Fruit fly (Drosophila melanogaster) whole organism, wandering third instar larva: ENCODE measurements around the gene CG9986.

Experiments
- Abd-B ChIP-seq: fragments of >200 bp; optimal IDR thresholded peaks from 2 replicates; lab custom pipeline; 2017; ENCODE audit warnings: missing biosample characterization, missing genetic modification characterization
- CG32264 ChIP-seq: fragments of 200-800 bp; sonication (Bioruptor generic); optimal IDR thresholded peaks from 2 replicates; lab custom pipeline; 2016; ENCODE audit warnings: missing biosample characterization, missing genetic modification characterization
- CG9705 ChIP-seq: fragments of 200-800 bp; sonication (Bioruptor generic); optimal IDR thresholded peaks from 2 replicates; lab custom pipeline; 2018; ENCODE audit warnings: missing biosample characterization, mild to moderate bottlenecking, missing genetic modification characterization
- CrebA ChIP-seq: fragments of 200-800 bp; sonication (Bioruptor generic); optimal IDR thresholded peaks from 2 replicates; lab custom pipeline; 2016; ENCODE audit warnings: missing biosample characterization, mild to moderate bottlenecking, missing genetic modification characterization, borderline replicate concordance
- Dfd ChIP-seq: fragments of >200 bp; optimal IDR thresholded peaks from 2 replicates; lab custom pipeline; 2017; ENCODE audit warnings: missing biosample characterization, missing genetic modification characterization
- Dif ChIP-seq: fragments of 200-275, 200-300 bp; sonication (Bioruptor generic); optimal IDR thresholded peaks from 2 replicates; lab custom pipeline; 2018; ENCODE audit warnings: missing biosample characterization, missing genetic modification characterization; ENCODE audit not compliant: partially characterized antibody
- GATAd ChIP-seq: sonication (Bioruptor generic); optimal IDR thresholded peaks from 2 replicates; lab custom pipeline; 2016; ENCODE audit warnings: missing biosample characterization, missing genetic modification characterization
- HLH106 ChIP-seq: fragments of 200-800 bp; optimal IDR thresholded peaks from 3 replicates; lab custom pipeline; 2019; ENCODE audit warnings: missing biosample characterization, mild to moderate bottlenecking, missing genetic modification characterization, moderate library complexity
- Hnf4 ChIP-seq: fragments of 200-800 bp; sonication (Bioruptor generic); optimal IDR thresholded peaks from 2 replicates; lab custom pipeline; 2016; ENCODE audit warnings: missing biosample characterization, mild to moderate bottlenecking, missing genetic modification characterization
- Hr78 ChIP-seq: fragments of >200 bp; optimal IDR thresholded peaks from 2 replicates; lab custom pipeline; 2017; ENCODE audit warnings: missing biosample characterization, missing genetic modification characterization
- Hr83 ChIP-seq: fragments of 200-300 bp; sonication (Bioruptor generic); optimal IDR thresholded peaks from 2 replicates; lab custom pipeline; 2016; ENCODE audit warnings: missing biosample characterization, mild to moderate bottlenecking, missing genetic modification characterization, moderate library complexity; ENCODE audit not compliant: poor library complexity, severe bottlenecking
- Jra ChIP-seq: sonication (Bioruptor generic); optimal IDR thresholded peaks from 2 replicates; lab custom pipeline; 2016; ENCODE audit warnings: missing biosample characterization, missing genetic modification characterization
- Mio ChIP-seq: sonication (Bioruptor generic); optimal IDR thresholded peaks from 2 replicates; lab custom pipeline; 2016; ENCODE audit warnings: missing biosample characterization, missing genetic modification characterization
- Myc ChIP-seq: fragments of >200 bp; optimal IDR thresholded peaks from 2 replicates; lab custom pipeline; 2017
- N ChIP-seq: fragments of >200 bp; optimal IDR thresholded peaks from 2 replicates; lab custom pipeline; 2018; ENCODE audit warnings: missing biosample characterization, missing external identifiers, missing genetic modification characterization
- OdsH ChIP-seq: fragments of 200-800 bp; sonication (Bioruptor generic); optimal IDR thresholded peaks from 2 replicates; lab custom pipeline; 2016; ENCODE audit warnings: missing biosample characterization, mild to moderate bottlenecking, missing genetic modification characterization
- Rel ChIP-seq, 2 experiments: fragments of 200-800 bp; sonication (Bioruptor generic) in 1 of 2; optimal IDR thresholded peaks; 2 replicates in 1 of 2; 3 replicates in 1 of 2; lab custom pipeline; 2016 to 2019; ENCODE audit warnings: mild to moderate bottlenecking in 2 of 2, missing biosample characterization in 2 of 2, missing genetic modification characterization in 2 of 2, moderate library complexity in 1 of 2
- Sp1 ChIP-seq: fragments of 200-800 bp; sonication (Bioruptor generic); optimal IDR thresholded peaks from 3 replicates; lab custom pipeline; 2019; ENCODE audit warnings: missing biosample characterization, mild to moderate bottlenecking, missing genetic modification characterization, moderate library complexity
- Vsx2 ChIP-seq: fragments of 200-300, 225-300 bp; sonication (Bioruptor generic); optimal IDR thresholded peaks from 2 replicates; lab custom pipeline; 2018; ENCODE audit warnings: missing biosample characterization, missing genetic modification characterization; ENCODE audit not compliant: partially characterized antibody
- br ChIP-seq: fragments of 200-800 bp; sonication (Bioruptor generic); optimal IDR thresholded peaks from 2 replicates; lab custom pipeline; 2016; ENCODE audit warnings: missing biosample characterization, missing genetic modification characterization
- brk ChIP-seq: fragments of 200-800 bp; sonication (Bioruptor generic); optimal IDR thresholded peaks from 2 replicates; lab custom pipeline; 2016; ENCODE audit warnings: missing biosample characterization, mild to moderate bottlenecking, missing genetic modification characterization
- dl ChIP-seq, 2 experiments: fragments of 175-275, 200-275 bp in 1 of 2; fragments of 200-275 bp in 1 of 2; sonication (Bioruptor generic); optimal IDR thresholded peaks; lab custom pipeline; 2018; ENCODE audit warnings: mild to moderate bottlenecking in 2 of 2, missing biosample characterization in 2 of 2, missing genetic modification characterization in 2 of 2, moderate library complexity in 2 of 2; ENCODE audit not compliant: partially characterized antibody in 2 of 2, insufficient read depth in 1 of 2
- dsf ChIP-seq: sonication (Bioruptor generic); optimal IDR thresholded peaks from 2 replicates; lab custom pipeline; 2016; ENCODE audit warnings: missing biosample characterization, missing genetic modification characterization, borderline replicate concordance
- ey ChIP-seq: fragments of 200-800 bp; sonication (Bioruptor generic); optimal IDR thresholded peaks from 2 replicates; lab custom pipeline; 2016; ENCODE audit warnings: missing biosample characterization, missing genetic modification characterization
- foxo ChIP-seq, 2 experiments: fragments of 200-800 bp; sonication (Bioruptor generic); optimal IDR thresholded peaks; 2 replicates in 1 of 2; 3 replicates in 1 of 2; lab custom pipeline; 2016 to 2017; ENCODE audit warnings: missing biosample characterization in 2 of 2, missing genetic modification characterization in 2 of 2
- fru ChIP-seq: fragments of 200-800 bp; sonication (Bioruptor generic); optimal IDR thresholded peaks from 3 replicates; lab custom pipeline; 2016; ENCODE audit warnings: missing biosample characterization, mild to moderate bottlenecking, missing genetic modification characterization
- h ChIP-seq: fragments of 200-800 bp; sonication (Bioruptor generic); optimal IDR thresholded peaks from 3 replicates; lab custom pipeline; 2016; ENCODE audit warnings: missing biosample characterization, mild to moderate bottlenecking, missing genetic modification characterization
- jim ChIP-seq: fragments of 175-275, 200-325 bp; sonication (Bioruptor generic); optimal IDR thresholded peaks from 2 replicates; lab custom pipeline; 2016; ENCODE audit warnings: missing biosample characterization, mild to moderate bottlenecking, missing genetic modification characterization
- lola ChIP-seq: fragments of >200 bp; optimal IDR thresholded peaks from 2 replicates; lab custom pipeline; 2017; ENCODE audit warnings: missing biosample characterization, missing genetic modification characterization
- psq ChIP-seq: fragments of 200-800 bp; sonication (Bioruptor generic); optimal IDR thresholded peaks from 3 replicates; lab custom pipeline; 2017; ENCODE audit warnings: missing biosample characterization, mild to moderate bottlenecking, missing genetic modification characterization, moderate library complexity
- rgr ChIP-seq: fragments of 200-800 bp; sonication (Bioruptor generic); optimal IDR thresholded peaks from 3 replicates; lab custom pipeline; 2016; ENCODE audit warnings: missing biosample characterization, mild to moderate bottlenecking, missing genetic modification characterization
- sage ChIP-seq: fragments of 200-800 bp; sonication (Bioruptor generic); optimal IDR thresholded peaks from 2 replicates; lab custom pipeline; 2016; ENCODE audit warnings: missing biosample characterization, mild to moderate bottlenecking, missing genetic modification characterization
- sv ChIP-seq: fragments of 200-800 bp; sonication (Bioruptor generic); optimal IDR thresholded peaks from 3 replicates; lab custom pipeline; 2016; ENCODE audit warnings: missing biosample characterization, missing genetic modification characterization
- tai ChIP-seq: sonication (Bioruptor generic); optimal IDR thresholded peaks from 2 replicates; lab custom pipeline; 2016; ENCODE audit warnings: missing biosample characterization, missing genetic modification characterization
- woc ChIP-seq: sonication (Bioruptor generic); optimal IDR thresholded peaks from 2 replicates; lab custom pipeline; 2016; ENCODE audit warnings: missing biosample characterization, mild to moderate bottlenecking, missing genetic modification characterization

The CG9986 gene

dm6 chr3R:28599238-28600127 is 6.4 kb upstream of the CG9986 start, which contains the start of the genes Noa36 and Hrb98DE (continued):
- TF ChIP-seq lola (no peak), psq (GFP tag; lab: Kevin White, UChicago) (no peak), sage (GFP tag; lab: Kevin White, UChicago) (no peak), foxo (GFP tag; optimal IDR thresholded peaks at IDR 0.05; lab: Kevin White, UChicago) (peak in 1 of 2 experiments; percentile 51), HLH106 (tag; lab: Kevin White, UChicago) (peak; percentile 49), sv (GFP tag; lab: Kevin White, UChicago) (no peak), Myc (lab: Kevin White, UChicago) (peak; percentile 67), Dif (no peak), h (GFP tag; lab: Kevin White, UChicago) (no peak), Mio (GFP tag; lab: Kevin White, UChicago) (no peak), br (GFP tag; lab: Kevin White, UChicago) (no peak), Hr83 (no peak)
- TF ChIP-seq, all 38 proteins: peak for 11

dm6 chr3R:28600144-28600792 is 5.6 kb upstream of the CG9986 start:
- TF ChIP-seq jim (GFP tag; lab: Kevin White, UChicago) = no peak
- TF ChIP-seq OdsH (GFP tag; lab: Kevin White, UChicago) = no peak
- no peak for TF ChIP-seq dsf (GFP tag; lab: Kevin White, UChicago)
- no peak for TF ChIP-seq GATAd (GFP tag; lab: Kevin White, UChicago)
- no peak for TF ChIP-seq Vsx2 (GFP tag; lab: Kevin White, UChicago)
- TF ChIP-seq Jra (GFP tag; lab: Kevin White, UChicago) = no peak
- no peak for TF ChIP-seq CrebA (GFP tag; lab: Kevin White, UChicago)
- no peak for TF ChIP-seq psq (GFP tag; lab: Kevin White, UChicago)
- no peak for TF ChIP-seq woc
- TF ChIP-seq Sp1 (GFP tag; lab: Kevin White, UChicago) = peak; percentile 15
- TF ChIP-seq fru (GFP tag; lab: Kevin White, UChicago) = peak; percentile 5
- no peak for TF ChIP-seq brk (GFP tag; lab: Kevin White, UChicago)
- peak; percentile 25 for TF ChIP-seq Hr83
- no peak for TF ChIP-seq sv (GFP tag; lab: Kevin White, UChicago)
- TF ChIP-seq Rel (GFP tag; optimal IDR thresholded peaks at IDR 0.05; lab: Kevin White, UChicago) = no peak
- TF ChIP-seq Rel (tag; optimal IDR thresholded peaks at IDR 0.05; lab: Kevin White, UChicago) = peak; percentile 98
- no peak for TF ChIP-seq foxo (GFP tag; optimal IDR thresholded peaks at IDR 0.05; lab: Kevin White, UChicago)
- TF ChIP-seq Myc (lab: Kevin White, UChicago) = peak; percentile 63
- TF ChIP-seq h (GFP tag; lab: Kevin White, UChicago) = peak; percentile 3
- no peak for TF ChIP-seq Hr78 (GFP tag; lab: Kevin White, UChicago)
- TF ChIP-seq HLH106 (tag; lab: Kevin White, UChicago) = peak; percentile 4
- no peak for TF ChIP-seq sage (GFP tag; lab: Kevin White, UChicago)
- no peak for TF ChIP-seq dl (GFP tag; optimal IDR thresholded peaks at IDR 0.05; lab: Kevin White, UChicago; ENCODE audit: insufficient read depth in 1 of 2, partially characterized antibody in 2 of 2)
- no peak for TF ChIP-seq tai (GFP tag; lab: Kevin White, UChicago)
- no peak for TF ChIP-seq CG32264
- peak; percentile 44 for TF ChIP-seq Hnf4 (GFP tag; lab: Kevin White, UChicago)
- no peak for TF ChIP-seq Dfd (GFP tag; lab: Kevin White, UChicago)
- TF ChIP-seq Mio (GFP tag; lab: Kevin White, UChicago) = no peak

dm6 chr3R:28603561-28603960 is 2.3 kb upstream of the CG9986 start:
- no peak for TF ChIP-seq N (GFP tag; lab: Kevin White, UChicago)
- no peak for TF ChIP-seq Hr83
- TF ChIP-seq Abd-B (GFP tag; lab: Kevin White, UChicago) = no peak
- TF ChIP-seq sage (GFP tag; lab: Kevin White, UChicago) = no peak
- no peak for TF ChIP-seq CG9705
- no peak for TF ChIP-seq GATAd (GFP tag; lab: Kevin White, UChicago)
- no peak for TF ChIP-seq CG32264
- TF ChIP-seq rgr (GFP tag; lab: Kevin White, UChicago) = no peak
- no peak for TF ChIP-seq sv (GFP tag; lab: Kevin White, UChicago)
- TF ChIP-seq HLH106 (tag; lab: Kevin White, UChicago) = no peak
- no peak for TF ChIP-seq ey (GFP tag; lab: Kevin White, UChicago)
- TF ChIP-seq Hnf4 (GFP tag; lab: Kevin White, UChicago) = no peak
- no peak for TF ChIP-seq lola
- no peak for TF ChIP-seq brk (GFP tag; lab: Kevin White, UChicago)
